Fruit fly (Drosophila melanogaster): Measurements from ENCODE around the gene ppk8.

Gene ppk8

DNA sequence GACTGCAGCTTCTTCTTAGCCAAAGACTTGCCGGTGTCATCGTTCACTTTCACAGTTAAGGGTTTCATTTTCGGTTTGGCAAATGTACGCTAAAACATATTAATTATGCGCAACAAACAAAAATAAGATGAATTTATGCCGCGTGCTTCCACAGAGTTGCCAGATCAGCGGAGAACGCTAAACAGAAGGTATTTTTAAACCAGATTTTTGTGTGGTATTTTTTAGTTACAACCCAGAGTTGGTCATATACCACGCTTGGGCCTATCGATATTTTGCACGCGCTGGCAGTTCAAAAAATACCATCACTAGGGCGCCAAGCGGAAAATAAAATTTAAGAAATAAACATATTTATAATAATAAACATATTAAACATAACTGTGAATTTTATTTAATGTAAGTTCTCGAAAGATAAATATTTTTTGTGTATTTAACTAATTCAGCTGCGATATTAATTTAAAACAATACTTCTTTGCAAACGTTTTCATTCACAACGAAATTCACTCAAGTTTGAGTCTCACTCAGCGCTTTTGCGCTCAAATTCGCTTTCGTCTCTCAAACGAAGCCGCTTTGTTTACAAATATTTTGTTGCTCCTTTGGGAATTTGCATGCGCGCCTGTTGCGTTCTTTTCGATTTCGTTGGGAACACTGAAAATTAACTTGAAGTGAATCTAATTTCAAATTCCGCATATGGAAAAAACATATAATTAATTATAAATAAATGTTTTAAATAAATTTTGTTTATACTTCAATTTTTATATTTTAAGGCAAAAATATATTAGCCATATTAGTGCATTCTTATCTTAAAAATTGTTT, 16.0 kb downstream of the ppk8 start, which contains the start of gene CG2875 (continued):
- TF ChIP-seq CG7556 (GFP tag; optimal IDR thresholded peaks at IDR 0.05) (peak; percentile 27), Dll (GFP tag; IDR thresholded peaks at IDR 0.05; ENCODE audit: partially characterized antibody) (peak; percentile 79), CG12744 (GFP tag; optimal IDR thresholded peaks at IDR 0.05) (no peak), dysf (GFP tag; IDR thresholded peaks at IDR 0.05) (no peak), otp (GFP tag; IDR thresholded peaks at IDR 0.05) (no peak), CG8944 (GFP tag; optimal IDR thresholded peaks at IDR 0.05) (no peak), aop (GFP tag; IDR thresholded peaks at IDR 0.05) (no peak), MESR4 (GFP tag; optimal IDR thresholded peaks at IDR 0.05) (peak; percentile 45), CG8359 (GFP tag; optimal IDR thresholded peaks at IDR 0.05; ENCODE audit: borderline replicate concordance) (no peak), grn (GFP tag; optimal IDR thresholded peaks at IDR 0.05) (no peak), CG34376 (GFP tag; optimal IDR thresholded peaks at IDR 0.05) (no peak), HmgZ (tag; optimal IDR thresholded peaks at IDR 0.05) (peak; percentile 17), CG14860 (GFP tag; IDR thresholded peaks at IDR 0.05; ENCODE audit: partially characterized antibody) (no peak), mirr (GFP tag; optimal IDR thresholded peaks at IDR 0.05) (no peak), yki (optimal IDR thresholded peaks at IDR 0.05) (no peak), HLH54F (GFP tag; optimal IDR thresholded peaks at IDR 0.05) (no peak), CG1647 (GFP tag; optimal IDR thresholded peaks at IDR 0.05) (no peak), NK7.1 (GFP tag; optimal IDR thresholded peaks at IDR 0.05) (no peak), CG17912 (GFP tag; optimal IDR thresholded peaks at IDR 0.05) (no peak), Sin3A (optimal IDR thresholded peaks at IDR 0.05) (peak; percentile 41), CG1529 (GFP tag; optimal IDR thresholded peaks at IDR 0.05) (no peak), CG9727 (GFP tag; optimal IDR thresholded peaks at IDR 0.05) (no peak), CG7839 (tag; optimal IDR thresholded peaks at IDR 0.05) (peak; percentile 7), gcm2 (GFP tag; optimal IDR thresholded peaks at IDR 0.05) (no peak), chif (GFP tag; optimal IDR thresholded peaks at IDR 0.05) (no peak), H2.0 (GFP tag; IDR thresholded peaks at IDR 0.05) (no peak), eyg (GFP tag; optimal IDR thresholded peaks at IDR 0.05) (no peak), CG30403 (GFP tag; optimal IDR thresholded peaks at IDR 0.05) (no peak), stwl (tag; optimal IDR thresholded peaks at IDR 0.05) (peak; percentile 79), CoRest (tag; optimal IDR thresholded peaks at IDR 0.05) (peak; percentile 8), sug (tag; optimal IDR thresholded peaks at IDR 0.05) (no peak), CG9876 (GFP tag; optimal IDR thresholded peaks at IDR 0.05) (no peak), Jarid2 (GFP tag; optimal IDR thresholded peaks at IDR 0.05) (no peak), CG7928 (GFP tag; optimal IDR thresholded peaks at IDR 0.05) (no peak), CG12659 (GFP tag; optimal IDR thresholded peaks at IDR 0.05) (peak; percentile 32), ftz-f1 (GFP tag; optimal IDR thresholded peaks at IDR 0.05) (no peak), run (tag; optimal IDR thresholded peaks at IDR 0.05) (no peak), Scr (GFP tag; IDR thresholded peaks at IDR 0.05; ENCODE audit: partially characterized antibody) (peak; percentile 75), wdn (GFP tag; IDR thresholded peaks at IDR 0.05) (no peak), Pdp1 (GFP tag; optimal IDR thresholded peaks at IDR 0.05) (peak in 1 of 2 experiments; percentile 21), CG8290 (GFP tag; optimal IDR thresholded peaks at IDR 0.05) (no peak), CG8290 (tag; optimal IDR thresholded peaks at IDR 0.05) (peak in 1 of 2 experiments; percentile 32), Spps (tag; optimal IDR thresholded peaks at IDR 0.05) (no peak), CG4730 (GFP tag; IDR thresholded peaks at IDR 0.05) (no peak), BtbVII (GFP tag; optimal IDR thresholded peaks at IDR 0.05) (no peak), CG16863 (GFP tag; optimal IDR thresholded peaks at IDR 0.05) (no peak), CG32767 (GFP tag; IDR thresholded peaks at IDR 0.05) (no peak), Elba2 (GFP tag; optimal IDR thresholded peaks at IDR 0.05) (no peak), HmgD (GFP tag; optimal IDR thresholded peaks at IDR 0.05) (peak; percentile 11), CG3281 (GFP tag; optimal IDR thresholded peaks at IDR 0.05) (no peak), unpg (GFP tag; optimal IDR thresholded peaks at IDR 0.05) (no peak)
